Fruit fly (Drosophila melanogaster): ENCODE data around the gene HIPP1.

- TF ChIP-seq woc (GFP tag; optimal IDR thresholded peaks at IDR 0.05) (no peak), pan (optimal IDR thresholded peaks at IDR 0.05) (no peak), Dfd (GFP tag; optimal IDR thresholded peaks at IDR 0.05) (no peak), br (GFP tag; optimal IDR thresholded peaks at IDR 0.05) (no peak), dsf (GFP tag; optimal IDR thresholded peaks at IDR 0.05; ENCODE audit: borderline replicate concordance) (no peak), brk (GFP tag; optimal IDR thresholded peaks at IDR 0.05) (peak; percentile 66), OdsH (GFP tag; optimal IDR thresholded peaks at IDR 0.05) (no peak), CG32264 (GFP tag; optimal IDR thresholded peaks at IDR 0.05) (no peak), psq (GFP tag; optimal IDR thresholded peaks at IDR 0.05) (peak; percentile 11), Abd-B (GFP tag; optimal IDR thresholded peaks at IDR 0.05) (no peak), Hr78 (GFP tag; optimal IDR thresholded peaks at IDR 0.05) (no peak)
Observed at dm6 chr3L:20841465-20842109, 32.1 kb downstream of the HIPP1 start, which contains the start of the genes CSN3 and CG11456.
